Fruit fly (Drosophila melanogaster) whole organism, embryonic: ENCODE data around the gene CG13898.

ENCODE experiments used
- Ada2b ChIP-seq: fragments of 200-800 bp; sonication (Bioruptor generic); IDR thresholded peaks from 2 replicates; pipeline ENCODE4 v1.3.6; 2022; ENCODE audit warnings: missing biosample characterization, missing genetic modification characterization
- Atf6 ChIP-seq: fragments of 200-800 bp; sonication (Bioruptor generic); IDR thresholded peaks from 2 replicates; pipeline ENCODE4 v1.3.6; 2022; ENCODE audit warnings: missing biosample characterization, missing genetic modification characterization
- Awh ChIP-seq: fragments of 200-800 bp; sonication (Bioruptor generic); IDR thresholded peaks from 2 replicates; pipeline ENCODE4, ENCODE4 v1.3.6; 2022; ENCODE audit warnings: missing biosample characterization, missing genetic modification characterization
- CG10274 ChIP-seq: fragments of 200-800 bp; sonication (Bioruptor generic); optimal IDR thresholded peaks from 3 replicates; lab custom pipeline; 2017; ENCODE audit warnings: missing biosample characterization, mild to moderate bottlenecking, missing genetic modification characterization
- CG11695 ChIP-seq: fragments of 200-800 bp; sonication (Bioruptor generic); IDR thresholded peaks from 3 replicates; pipeline ENCODE4 v1.3.6; 2022; ENCODE audit warnings: missing biosample characterization, missing genetic modification characterization
- CG12104 ChIP-seq: fragments of 200-800 bp; sonication (Bioruptor generic); optimal IDR thresholded peaks from 3 replicates; lab custom pipeline; 2016; ENCODE audit warnings: missing biosample characterization, missing genetic modification characterization
- CG1233 ChIP-seq: fragments of 200-800 bp; sonication (Bioruptor generic); optimal IDR thresholded peaks from 4 replicates; lab custom pipeline; 2018; ENCODE audit warnings: missing biosample characterization, mild to moderate bottlenecking, missing genetic modification characterization
- CG15514 ChIP-seq: fragments of 200-800 bp; sonication (Bioruptor generic); optimal IDR thresholded peaks from 3 replicates; lab custom pipeline; 2017; ENCODE audit warnings: missing biosample characterization, missing genetic modification characterization, mild to moderate bottlenecking, moderate library complexity, missing genetic modification reagents
- CG15696 ChIP-seq: fragments of 200-800 bp; sonication (Bioruptor generic); optimal IDR thresholded peaks from 2 replicates; lab custom pipeline; 2019; ENCODE audit warnings: missing biosample characterization, mild to moderate bottlenecking, missing genetic modification characterization, moderate library complexity
- CG1603 ChIP-seq: fragments of 200-800 bp; sonication (Bioruptor generic); optimal IDR thresholded peaks from 2 replicates; lab custom pipeline; 2019; ENCODE audit warnings: missing biosample characterization, mild to moderate bottlenecking, missing genetic modification characterization, moderate library complexity
- CG17385 ChIP-seq: fragments of 200-800 bp; sonication (Bioruptor generic); optimal IDR thresholded peaks from 3 replicates; lab custom pipeline; 2018; ENCODE audit warnings: missing biosample characterization, mild to moderate bottlenecking, missing genetic modification characterization
- CG17802 ChIP-seq: fragments of 200-800 bp; sonication (Bioruptor generic); optimal IDR thresholded peaks from 2 replicates; lab custom pipeline; 2018; ENCODE audit warnings: missing biosample characterization, mild to moderate bottlenecking, missing genetic modification characterization, moderate library complexity
- CG17912 ChIP-seq: fragments of 200-800 bp; sonication (Bioruptor generic); optimal IDR thresholded peaks from 2 replicates; lab custom pipeline; 2018; ENCODE audit warnings: missing biosample characterization, mild to moderate bottlenecking, missing genetic modification characterization
- CG31365 ChIP-seq: fragments of 200-800 bp; sonication (Bioruptor generic); optimal IDR thresholded peaks from 2 replicates; lab custom pipeline; 2018; ENCODE audit warnings: missing biosample characterization, mild to moderate bottlenecking, missing genetic modification characterization
- CG31441 ChIP-seq: fragments of 200-800 bp; sonication (Bioruptor generic); IDR thresholded peaks from 2 replicates; pipeline ENCODE4 v1.3.6; 2022; ENCODE audit warnings: missing biosample characterization, missing genetic modification characterization
- CG32772 ChIP-seq: fragments of 200-800 bp; sonication (Bioruptor generic); IDR thresholded peaks from 2 replicates; pipeline ENCODE4 v1.3.6; 2022; ENCODE audit warnings: missing biosample characterization, missing genetic modification characterization
- CG43689 ChIP-seq: fragments of 200-800 bp; sonication (Bioruptor generic); IDR thresholded peaks from 2 replicates; pipeline ENCODE4 v1.3.6; 2022; ENCODE audit warnings: missing biosample characterization, missing genetic modification characterization
- CG6683 ChIP-seq: fragments of 200-800 bp; sonication (Bioruptor generic); optimal IDR thresholded peaks from 2 replicates; lab custom pipeline; 2017; ENCODE audit warnings: missing biosample characterization, mild to moderate bottlenecking, missing genetic modification characterization, missing genetic modification reagents
- CG7786 ChIP-seq: fragments of 200-800 bp; sonication (Bioruptor generic); optimal IDR thresholded peaks from 2 replicates; lab custom pipeline; 2016; ENCODE audit warnings: missing biosample characterization, missing genetic modification characterization
- CG7839 ChIP-seq: fragments of 200-800 bp; sonication (Bioruptor generic); optimal IDR thresholded peaks from 3 replicates; lab custom pipeline; 2018; ENCODE audit warnings: missing biosample characterization, mild to moderate bottlenecking, missing genetic modification characterization, moderate library complexity
- CG7987 ChIP-seq: fragments of 200-800 bp; sonication (Bioruptor generic); optimal IDR thresholded peaks from 2 replicates; lab custom pipeline; 2018; ENCODE audit warnings: missing biosample characterization, mild to moderate bottlenecking, missing genetic modification characterization, moderate library complexity
- CG9797 ChIP-seq: fragments of 200-800 bp; sonication (Bioruptor generic); optimal IDR thresholded peaks from 3 replicates; lab custom pipeline; 2018; ENCODE audit warnings: missing biosample characterization, mild to moderate bottlenecking, missing genetic modification characterization
- D ChIP-seq, 2 experiments: fragments of 200-800 bp in 1 of 2; fragments of >200 bp in 1 of 2; sonication (Bioruptor generic) in 1 of 2; optimal IDR thresholded peaks; 2 replicates in 1 of 2; 3 replicates in 1 of 2; lab custom pipeline; 2017; ENCODE audit warnings: mild to moderate bottlenecking in 1 of 2, missing biosample characterization in 1 of 2, missing genetic modification characterization in 1 of 2, missing genetic modification reagents in 1 of 2
- D19A ChIP-seq: fragments of 200-800 bp; optimal IDR thresholded peaks from 3 replicates; lab custom pipeline; 2019; ENCODE audit warnings: missing biosample characterization, mild to moderate bottlenecking, missing genetic modification characterization, moderate library complexity
- Deaf1 ChIP-seq: fragments of 200-800 bp; optimal IDR thresholded peaks from 3 replicates; lab custom pipeline; 2019; ENCODE audit warnings: missing biosample characterization, mild to moderate bottlenecking, missing genetic modification characterization, moderate library complexity
- Dip3 ChIP-seq: fragments of 200-800 bp; sonication (Bioruptor generic); optimal IDR thresholded peaks from 3 replicates; lab custom pipeline; 2016; ENCODE audit warnings: missing biosample characterization, missing genetic modification characterization
- Doc2 ChIP-seq: fragments of 200-800 bp; sonication (Bioruptor generic); IDR thresholded peaks from 2 replicates; pipeline ENCODE4 v1.3.6; 2022; ENCODE audit warnings: missing biosample characterization, missing genetic modification characterization
- E2f2 ChIP-seq: fragments of 200-800 bp; sonication (Bioruptor generic); IDR thresholded peaks from 2 replicates; pipeline ENCODE4 v1.3.6; 2022; ENCODE audit warnings: missing biosample characterization, missing genetic modification characterization
- Hr39 ChIP-seq: fragments of >200 bp; optimal IDR thresholded peaks from 2 replicates; lab custom pipeline; 2017
- MTF-1 ChIP-seq: fragments of 200-800 bp; sonication (Bioruptor generic); optimal IDR thresholded peaks from 2 replicates; lab custom pipeline; 2018; ENCODE audit warnings: missing biosample characterization, mild to moderate bottlenecking, missing genetic modification characterization, borderline replicate concordance
- Mad ChIP-seq: fragments of 200-800 bp; sonication (Bioruptor generic); optimal IDR thresholded peaks from 2 replicates; lab custom pipeline; 2016; ENCODE audit warnings: missing biosample characterization, missing genetic modification characterization
- NfI ChIP-seq: fragments of 200-800 bp; sonication (Bioruptor generic); optimal IDR thresholded peaks from 3 replicates; lab custom pipeline; 2018; ENCODE audit warnings: missing biosample characterization, mild to moderate bottlenecking, missing genetic modification characterization, moderate library complexity
- Oli ChIP-seq: fragments of 200-800 bp; sonication (Bioruptor generic); optimal IDR thresholded peaks from 2 replicates; lab custom pipeline; 2018; ENCODE audit warnings: missing biosample characterization, mild to moderate bottlenecking, missing genetic modification characterization, moderate library complexity
- Opbp ChIP-seq: fragments of 200-800 bp; sonication (Bioruptor generic); IDR thresholded peaks from 3 replicates; pipeline ENCODE4 v1.3.6; 2022; ENCODE audit warnings: missing biosample characterization, missing genetic modification characterization; ENCODE audit not compliant: partially characterized antibody
- Optix ChIP-seq: fragments of 200-800 bp; sonication (Bioruptor generic); IDR thresholded peaks from 3 replicates; pipeline ENCODE4 v1.3.6; 2022; ENCODE audit warnings: missing biosample characterization, missing genetic modification characterization
- Poxn ChIP-seq: fragments of 200-800 bp; sonication (Bioruptor generic); IDR thresholded peaks from 2 replicates; pipeline ENCODE4 v1.3.6; 2022; ENCODE audit warnings: missing biosample characterization, missing genetic modification characterization
- ara ChIP-seq: fragments of 200-800 bp; sonication (Bioruptor generic); IDR thresholded peaks from 2 replicates; pipeline ENCODE4 v1.3.6; 2022; ENCODE audit warnings: missing biosample characterization, missing genetic modification characterization
- br ChIP-seq: fragments of >200 bp; optimal IDR thresholded peaks from 2 replicates; lab custom pipeline; 2017
- chif ChIP-seq, 2 experiments: fragments of 200-800 bp; sonication (Bioruptor generic); optimal IDR thresholded peaks; 3 replicates each; lab custom pipeline; 2016; ENCODE audit warnings: missing biosample characterization in 2 of 2, missing genetic modification characterization in 2 of 2
- chinmo ChIP-seq: fragments of 200-800 bp; sonication (Bioruptor generic); IDR thresholded peaks from 4 replicates; pipeline ENCODE4 v1.3.6; 2022; ENCODE audit warnings: missing biosample characterization, missing genetic modification characterization; ENCODE audit not compliant: partially characterized antibody
- disco-r ChIP-seq: fragments of 200-800 bp; sonication (Bioruptor generic); optimal IDR thresholded peaks from 2 replicates; lab custom pipeline; 2016; ENCODE audit warnings: missing biosample characterization, missing genetic modification characterization
- fd3F ChIP-seq: fragments of 200-800 bp; sonication (Bioruptor generic); optimal IDR thresholded peaks from 2 replicates; lab custom pipeline; 2018; ENCODE audit warnings: missing biosample characterization, mild to moderate bottlenecking, missing genetic modification characterization, moderate library complexity
- fd64A ChIP-seq: fragments of 200-800 bp; sonication (Bioruptor generic); optimal IDR thresholded peaks from 3 replicates; lab custom pipeline; 2018; ENCODE audit warnings: missing biosample characterization, mild to moderate bottlenecking, missing genetic modification characterization
- gcm2 ChIP-seq: fragments of 200-800 bp; sonication (Bioruptor generic); optimal IDR thresholded peaks from 2 replicates; lab custom pipeline; 2016; ENCODE audit warnings: missing biosample characterization, missing genetic modification characterization
- peb ChIP-seq: fragments of 200-800 bp; sonication (Bioruptor generic); IDR thresholded peaks from 2 replicates; pipeline ENCODE4 v1.3.6; 2022; ENCODE audit warnings: missing biosample characterization, missing genetic modification characterization
- row ChIP-seq: fragments of 200-800 bp; sonication (Bioruptor generic); IDR thresholded peaks from 3 replicates; pipeline ENCODE4 v1.3.6; 2022; ENCODE audit warnings: missing biosample characterization, missing genetic modification characterization
- schlank ChIP-seq: fragments of 200-800 bp; sonication (Bioruptor generic); optimal IDR thresholded peaks from 2 replicates; lab custom pipeline; 2018; ENCODE audit warnings: missing biosample characterization, mild to moderate bottlenecking, missing genetic modification characterization
- shn ChIP-seq: fragments of 200-800 bp; sonication (Bioruptor generic); optimal IDR thresholded peaks from 3 replicates; lab custom pipeline; 2016; ENCODE audit warnings: missing biosample characterization, missing genetic modification characterization
- tio ChIP-seq: fragments of 200-800 bp; sonication (Bioruptor generic); optimal IDR thresholded peaks from 2 replicates; lab custom pipeline; 2017; ENCODE audit warnings: missing biosample characterization, missing genetic modification characterization, inconsistent platforms
- twi ChIP-seq: fragments of 200-800 bp; optimal IDR thresholded peaks from 2 replicates; lab custom pipeline; 2019; ENCODE audit warnings: missing biosample characterization, mild to moderate bottlenecking, missing genetic modification characterization, moderate library complexity

CG13898 gene

DNA sequence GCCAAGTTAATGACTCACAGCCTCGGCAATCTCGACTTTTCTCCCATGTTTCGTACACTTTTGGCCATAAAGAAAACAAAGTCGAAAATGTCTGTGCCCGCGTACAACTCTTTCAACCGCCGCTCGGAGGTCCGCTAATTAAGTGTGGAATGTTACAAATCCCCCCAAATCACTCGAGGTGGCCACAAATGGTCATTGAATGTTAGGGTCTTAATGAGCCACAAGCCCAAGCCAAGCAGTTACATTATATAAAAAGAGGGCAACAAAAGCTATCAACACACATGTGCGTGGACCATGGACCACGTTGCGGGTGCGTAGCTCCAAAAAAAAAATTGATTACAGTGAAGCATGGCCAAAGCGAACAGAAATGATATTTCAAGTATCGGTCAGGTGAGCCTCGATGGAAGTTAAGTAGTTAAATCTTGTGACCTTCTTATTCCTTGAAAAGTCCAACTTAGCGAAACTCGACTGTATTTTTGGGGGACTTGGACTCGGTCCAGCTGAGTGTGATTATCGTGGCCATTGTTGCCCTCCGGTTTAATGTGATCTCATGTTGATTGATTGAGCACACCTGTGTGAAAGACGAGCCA, 15.5 kb upstream of the CG13898 start (continued):
- TF ChIP-seq CG11695: peak; percentile 88
- no peak for TF ChIP-seq CG9797
- peak; percentile 74 for TF ChIP-seq D19A (tag; lab: Kevin White, UChicago)
- TF ChIP-seq ara (GFP tag; lab: Robert Waterston, UW): peak; percentile 91
- TF ChIP-seq CG6683: peak; percentile 58
- peak; percentile 93 for TF ChIP-seq Atf6 (GFP tag; lab: Robert Waterston, UW)
- peak; percentile 88 for TF ChIP-seq Oli (tag; lab: Kevin White, UChicago)
- TF ChIP-seq CG17385: peak; percentile 83
- TF ChIP-seq CG7786 (GFP tag; lab: Kevin White, UChicago): peak; percentile 80
- TF ChIP-seq CG43689 (GFP tag; lab: Robert Waterston, UW): peak; percentile 92
- TF ChIP-seq MTF-1 (GFP tag; lab: Kevin White, UChicago): peak; percentile 79
- peak; percentile 95 for TF ChIP-seq row (GFP tag; lab: Robert Waterston, UW)
- peak; percentile 73 for TF ChIP-seq CG31365 (tag; lab: Kevin White, UChicago)
- peak; percentile 57 for TF ChIP-seq twi (tag; lab: Kevin White, UChicago)
- no peak for TF ChIP-seq br (lab: Kevin White, UChicago)
- TF ChIP-seq Ada2b (GFP tag; lab: Robert Waterston, UW): peak; percentile 94
- TF ChIP-seq disco-r: peak; percentile 82
- TF ChIP-seq Doc2 (GFP tag; lab: Robert Waterston, UW): peak; percentile 79
- peak; percentile 51; the same call in 1 of the 4 replicates for TF ChIP-seq chinmo (GFP tag; lab: Robert Waterston, UW)
- peak; percentile 86 for TF ChIP-seq NfI (GFP tag; lab: Kevin White, UChicago)
- no peak for TF ChIP-seq D (optimal IDR thresholded peaks at IDR 0.05; lab: Kevin White, UChicago)
- TF ChIP-seq D (GFP tag; optimal IDR thresholded peaks at IDR 0.05; lab: Kevin White, UChicago): peak; percentile 62
- peak; percentile 69 for TF ChIP-seq shn (GFP tag; lab: Kevin White, UChicago)
- TF ChIP-seq Dip3: peak; percentile 81
- peak; percentile 75 for TF ChIP-seq fd64A
- TF ChIP-seq Hr39 (lab: Kevin White, UChicago): no peak
- TF ChIP-seq Awh (GFP tag; lab: Robert Waterston, UW): peak; percentile 94
- TF ChIP-seq CG1233 (GFP tag; lab: Kevin White, UChicago): peak; percentile 79
- peak; percentile 33; the same call in 1 of the 2 replicates for TF ChIP-seq Poxn (GFP tag; lab: Robert Waterston, UW)
- TF ChIP-seq CG10274 (GFP tag; lab: Kevin White, UChicago): peak; percentile 68
- TF ChIP-seq tio (GFP tag; lab: Kevin White, UChicago): peak; percentile 75
- peak; percentile 57 for TF ChIP-seq CG17802 (tag; lab: Kevin White, UChicago)
- peak; percentile 27 for TF ChIP-seq CG15696 (tag; lab: Kevin White, UChicago)
- peak; percentile 67 for TF ChIP-seq CG17912
- peak; percentile 38 for TF ChIP-seq CG7987
- peak; percentile 75 for TF ChIP-seq CG31441
- peak; percentile 96 for TF ChIP-seq Optix (GFP tag; lab: Robert Waterston, UW)
- peak; percentile 89 for TF ChIP-seq gcm2
- peak; percentile 93 for TF ChIP-seq CG1603 (tag; lab: Kevin White, UChicago)
- peak; percentile 95 for TF ChIP-seq CG32772 (GFP tag; lab: Robert Waterston, UW)
- TF ChIP-seq CG15514: peak; percentile 67
- peak; percentile 73 for TF ChIP-seq E2f2
- peak; percentile 73 for TF ChIP-seq schlank
- TF ChIP-seq Opbp (GFP tag; lab: Robert Waterston, UW): no peak
- TF ChIP-seq chif (GFP tag; optimal IDR thresholded peaks at IDR 0.05; lab: Kevin White, UChicago): peak; percentile 85
- TF ChIP-seq CG12104 (GFP tag; lab: Kevin White, UChicago): peak; percentile 74
- TF ChIP-seq Deaf1 (tag; lab: Kevin White, UChicago): peak; percentile 48
- TF ChIP-seq fd3F: peak; percentile 80
- peak; percentile 91 for TF ChIP-seq CG7839
- peak; percentile 80 for TF ChIP-seq peb (GFP tag; lab: Robert Waterston, UW)
- peak; percentile 76 for TF ChIP-seq Mad (GFP tag; lab: Kevin White, UChicago)
